Fruit fly (Drosophila melanogaster) Kc167 (cell line): Measurements from ENCODE around the gene stai.

ENCODE experiments used
- Myc ChIP-seq: fragments of >200 bp; optimal IDR thresholded peaks from 2 replicates; lab custom pipeline; 2017; ENCODE audit warnings: missing external identifiers
- Sin3A ChIP-seq: fragments of >200 bp; optimal IDR thresholded peaks from 2 replicates; lab custom pipeline; 2018; ENCODE audit warnings: missing external identifiers
- h ChIP-seq: fragments of >200 bp; optimal IDR thresholded peaks from 3 replicates; lab custom pipeline; 2018; ENCODE audit warnings: missing external identifiers
- insv ChIP-seq: fragments of >200 bp; optimal IDR thresholded peaks from 3 replicates; lab custom pipeline; 2018; ENCODE audit warnings: missing external identifiers
- psq ChIP-seq: fragments of >200 bp; optimal IDR thresholded peaks from 2 replicates; lab custom pipeline; 2017; ENCODE audit warnings: missing external identifiers
- ttk ChIP-seq: sonication (Bioruptor generic); optimal IDR thresholded peaks from 2 replicates; lab custom pipeline; 2017; ENCODE audit warnings: missing external identifiers

stai gene

dm6 chr2L:6074314-6074713, 25.9 kb upstream of the stai start:
- TF ChIP-seq psq (lab: Kevin White, UChicago) (no peak), Myc (no peak), insv (lab: Kevin White, UChicago) (no peak), Sin3A (no peak), ttk (lab: Kevin White, UChicago) (no peak), h (no peak)

- no peak for TF ChIP-seq psq (lab: Kevin White, UChicago)
- no peak for TF ChIP-seq h
Measured at dm6 chr2L:6075345-6075744, 24.8 kb upstream of the stai start.

- no peak for TF ChIP-seq Myc
- TF ChIP-seq psq (lab: Kevin White, UChicago): no peak
- no peak for TF ChIP-seq ttk (lab: Kevin White, UChicago)
- TF ChIP-seq insv (lab: Kevin White, UChicago): no peak
- TF ChIP-seq Sin3A: no peak
- TF ChIP-seq h: no peak
Measured at dm6 chr2L:6076143-6076542, 24.0 kb upstream of the stai start.

- TF ChIP-seq ttk (lab: Kevin White, UChicago) (no peak), insv (lab: Kevin White, UChicago) (no peak), psq (lab: Kevin White, UChicago) (no peak), Sin3A (no peak), h (no peak), Myc (no peak)
Measured at dm6 chr2L:6076829-6077364, 23.3 kb upstream of the stai start.

dm6 chr2L:6077632-6078031, 22.5 kb upstream of the stai start:
- no peak for TF ChIP-seq ttk (lab: Kevin White, UChicago)
- TF ChIP-seq psq (lab: Kevin White, UChicago): no peak
- TF ChIP-seq Sin3A: no peak
- TF ChIP-seq h: no peak
- TF ChIP-seq insv (lab: Kevin White, UChicago): no peak
- no peak for TF ChIP-seq Myc

dm6 chr2L:6078757-6079351, 21.3 kb upstream of the stai start:
- TF ChIP-seq ttk (lab: Kevin White, UChicago): no peak
- no peak for TF ChIP-seq Sin3A
- TF ChIP-seq psq (lab: Kevin White, UChicago): no peak
- no peak for TF ChIP-seq insv (lab: Kevin White, UChicago)
- TF ChIP-seq Myc: no peak
- no peak for TF ChIP-seq h

- TF ChIP-seq Myc (no peak), insv (lab: Kevin White, UChicago) (no peak), h (no peak), ttk (lab: Kevin White, UChicago) (no peak), psq (lab: Kevin White, UChicago) (no peak)
Measured at dm6 chr2L:6080329-6080728, 19.8 kb upstream of the stai start.

- TF ChIP-seq Sin3A: no peak
- no peak for TF ChIP-seq psq (lab: Kevin White, UChicago)
- no peak for TF ChIP-seq insv (lab: Kevin White, UChicago)
- no peak for TF ChIP-seq h
- TF ChIP-seq ttk (lab: Kevin White, UChicago): no peak
- TF ChIP-seq Myc: no peak
Measured at dm6 chr2L:6081134-6081832, 18.9 kb upstream of the stai start.

- TF ChIP-seq ttk (lab: Kevin White, UChicago): no peak
- no peak for TF ChIP-seq Sin3A
Measured at dm6 chr2L:6082157-6082645, 18.0 kb upstream of the stai start, which contains the start of gene Kr-h1. Gene Kr-h1 (plus strand): TSS chr2L:6082603.

- TF ChIP-seq Myc: no peak
Measured at dm6 chr2L:6082936-6083627, 17.1 kb upstream of the stai start.

- TF ChIP-seq ttk (lab: Kevin White, UChicago) (no peak), h (no peak), Myc (no peak), insv (lab: Kevin White, UChicago) (no peak), psq (lab: Kevin White, UChicago) (no peak), Sin3A (no peak)
Measured at dm6 chr2L:6084694-6085093, 15.5 kb upstream of the stai start.

- TF ChIP-seq h: no peak
- TF ChIP-seq Myc: no peak
- no peak for TF ChIP-seq Sin3A
- no peak for TF ChIP-seq psq (lab: Kevin White, UChicago)
- TF ChIP-seq insv (lab: Kevin White, UChicago): no peak
- no peak for TF ChIP-seq ttk (lab: Kevin White, UChicago)
Measured at dm6 chr2L:6085733-6086317, 14.4 kb upstream of the stai start.
